Worm (Caenorhabditis elegans): ENCODE measurements around the gene hlh-15.

DNA sequence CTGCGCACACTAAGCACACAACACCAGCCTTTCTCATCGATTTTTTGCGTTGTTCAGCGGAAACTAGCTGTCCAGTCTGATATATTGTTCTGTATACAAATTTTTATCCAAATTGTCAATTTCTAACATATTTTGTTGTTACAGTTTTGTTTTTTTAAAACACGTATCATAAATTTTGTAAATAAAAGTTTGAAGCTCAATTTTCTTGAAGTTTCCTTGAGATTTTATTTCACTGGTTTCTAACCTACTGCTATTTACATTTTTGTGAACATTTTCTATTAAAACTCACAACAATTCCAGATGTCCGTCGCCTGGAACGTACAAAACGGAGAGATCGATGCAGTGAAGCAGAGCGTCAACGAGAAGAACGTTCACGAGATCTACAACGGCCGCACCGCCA is 6.0 kb downstream of the hlh-15 start, which contains the start of gene mtpn-1:
- TF ChIP-seq egl-27 (tag; optimal IDR thresholded peaks at IDR 0.05) (no peak), zag-1 (tag; optimal IDR thresholded peaks at IDR 0.05) (no peak), dpl-1 (GFP tag; optimal IDR thresholded peaks at IDR 0.05) (no peak), elt-2 (tag; optimal IDR thresholded peaks at IDR 0.05) (no peak), tbx-2 (tag; optimal IDR thresholded peaks at IDR 0.05) (no peak), snpc-4 (tag; optimal IDR thresholded peaks at IDR 0.05) (no peak), isw-1 (GFP tag; IDR thresholded peaks at IDR 0.05) (no peak), hlh-4 (tag; optimal IDR thresholded peaks at IDR 0.05) (no peak), lin-15B (tag; optimal IDR thresholded peaks at IDR 0.05) (no peak), lsy-2 (tag; optimal IDR thresholded peaks at IDR 0.05) (no peak)
